Worm (Caenorhabditis elegans): ENCODE data around the gene ifas-2.

ce11 chrV:16904612-16905011 lies 15.9 kb upstream of the ifas-2 start, which contains the start of gene nhr-262:
- TF ChIP-seq nhr-237 (tag; optimal IDR thresholded peaks at IDR 0.05) (no peak), hlh-1 (tag; optimal IDR thresholded peaks at IDR 0.05) (no peak), ham-2 (GFP tag; optimal IDR thresholded peaks at IDR 0.05) (no peak)

Measured in whole organism, mixed stage, embryonic.